Worm (Caenorhabditis elegans): ENCODE results near the gene fbxa-138.

- TF ChIP-seq flt-1 (GFP tag; IDR thresholded peaks at IDR 0.05) (no peak), ztf-29 (GFP tag; IDR thresholded peaks at IDR 0.05) (no peak), med-1 (GFP tag; optimal IDR thresholded peaks at IDR 0.05; ENCODE audit: insufficient read depth) (no peak), tab-1 (GFP tag; IDR thresholded peaks at IDR 0.05) (no peak), ztf-23 (GFP tag; IDR thresholded peaks at IDR 0.05) (no peak), klf-2 (GFP tag; conservative IDR thresholded peaks at IDR 0.05) (no peak)
These were observed 33.0 kb upstream of the fbxa-138 start, which contains the start of gene elc-1 for ce11 chrIII:1417090-1417489.
